Fruit fly (Drosophila melanogaster) whole organism, prepupa: ENCODE results near the gene Prosbeta2R2.
A peak's percentile ranks its signal among the peaks of the same experiment; 100 is the strongest.

Experiments
- CG10631 ChIP-seq: fragments of 200-800 bp; sonication (Bioruptor generic); optimal IDR thresholded peaks from 2 replicates; lab custom pipeline; 2016; ENCODE audit warnings: missing biosample characterization, missing genetic modification characterization
- CG10669 ChIP-seq: fragments of 200-800 bp; sonication (Bioruptor generic); optimal IDR thresholded peaks from 3 replicates; lab custom pipeline; 2018; ENCODE audit warnings: missing biosample characterization, mild to moderate bottlenecking, missing genetic modification characterization, moderate library complexity
- CG11294 ChIP-seq: fragments of 200-800 bp; sonication (Bioruptor generic); IDR thresholded peaks from 2 replicates; pipeline ENCODE4 v1.3.6; 2022; ENCODE audit warnings: missing biosample characterization, missing genetic modification characterization
- CG11902 ChIP-seq: fragments of 200-800 bp; sonication (Bioruptor generic); optimal IDR thresholded peaks from 3 replicates; lab custom pipeline; 2016; ENCODE audit warnings: missing biosample characterization, missing genetic modification characterization
- CG15336 ChIP-seq: fragments of 200-800 bp; sonication (Bioruptor generic); IDR thresholded peaks from 2 replicates; pipeline ENCODE4 v1.3.6; 2022; ENCODE audit warnings: missing biosample characterization, missing genetic modification characterization
- CG16779 ChIP-seq: fragments of 200-800 bp; sonication (Bioruptor generic); optimal IDR thresholded peaks from 3 replicates; lab custom pipeline; 2017; ENCODE audit warnings: missing biosample characterization, mild to moderate bottlenecking, missing genetic modification characterization
- CG3032 ChIP-seq: fragments of 200-800 bp; optimal IDR thresholded peaks from 2 replicates; lab custom pipeline; 2019; ENCODE audit warnings: missing biosample characterization, mild to moderate bottlenecking, missing genetic modification characterization, moderate library complexity
- CG31627 ChIP-seq: fragments of 200-800 bp; sonication (Bioruptor generic); optimal IDR thresholded peaks from 3 replicates; lab custom pipeline; 2016; ENCODE audit warnings: missing biosample characterization, missing genetic modification characterization
- CG32006 ChIP-seq: fragments of 200-800 bp; sonication (Bioruptor generic); optimal IDR thresholded peaks from 3 replicates; lab custom pipeline; 2017; ENCODE audit warnings: missing biosample characterization, mild to moderate bottlenecking, missing genetic modification characterization
- CG34406 ChIP-seq: fragments of 200-800 bp; sonication (Bioruptor generic); optimal IDR thresholded peaks from 3 replicates; lab custom pipeline; 2016; ENCODE audit warnings: missing biosample characterization, missing genetic modification characterization
- CG3919 ChIP-seq: fragments of 200-800 bp; sonication (Bioruptor generic); optimal IDR thresholded peaks from 3 replicates; lab custom pipeline; 2016; ENCODE audit warnings: missing biosample characterization, missing genetic modification characterization
- CG4318 ChIP-seq: fragments of 200-800 bp; sonication (Bioruptor generic); optimal IDR thresholded peaks from 3 replicates; lab custom pipeline; 2017; ENCODE audit warnings: missing biosample characterization, mild to moderate bottlenecking, missing genetic modification characterization
- CG6163 ChIP-seq: fragments of 200-800 bp; sonication (Bioruptor generic); IDR thresholded peaks from 3 replicates; pipeline ENCODE4 v1.3.6; 2022; ENCODE audit warnings: missing biosample characterization, missing genetic modification characterization
- CG6276 ChIP-seq: fragments of 200-800 bp; sonication (Bioruptor generic); optimal IDR thresholded peaks from 2 replicates; lab custom pipeline; 2017; ENCODE audit warnings: missing biosample characterization, mild to moderate bottlenecking, missing genetic modification characterization
- CG6792 ChIP-seq: fragments of 200-800 bp; sonication (Bioruptor generic); optimal IDR thresholded peaks from 3 replicates; lab custom pipeline; 2016; ENCODE audit warnings: missing biosample characterization, missing genetic modification characterization
- CG6854 ChIP-seq: fragments of 200-800 bp; sonication (Bioruptor generic); optimal IDR thresholded peaks from 2 replicates; lab custom pipeline; 2017; ENCODE audit warnings: missing biosample characterization, mild to moderate bottlenecking, missing genetic modification characterization
- CG7368 ChIP-seq: fragments of 200-800 bp; sonication (Bioruptor generic); optimal IDR thresholded peaks from 3 replicates; lab custom pipeline; 2016; ENCODE audit warnings: missing biosample characterization, missing genetic modification characterization
- CG8119 ChIP-seq: fragments of 200-800 bp; sonication (Bioruptor generic); IDR thresholded peaks from 3 replicates; pipeline ENCODE4 v1.3.6; 2022; ENCODE audit warnings: missing biosample characterization, missing genetic modification characterization
- CG8319 ChIP-seq: fragments of 200-800 bp; sonication (Bioruptor generic); optimal IDR thresholded peaks from 3 replicates; lab custom pipeline; 2016; ENCODE audit warnings: missing biosample characterization, missing genetic modification characterization
- CG8632 ChIP-seq: fragments of 200-800 bp; sonication (Bioruptor generic); optimal IDR thresholded peaks from 3 replicates; lab custom pipeline; 2016; ENCODE audit warnings: missing biosample characterization, missing genetic modification characterization
- CG9139 ChIP-seq: fragments of 200-800 bp; sonication (Bioruptor generic); optimal IDR thresholded peaks from 3 replicates; lab custom pipeline; 2017; ENCODE audit warnings: missing biosample characterization, mild to moderate bottlenecking, missing genetic modification characterization
- Eip93F ChIP-seq: fragments of 200-800 bp; sonication (Bioruptor generic); optimal IDR thresholded peaks from 2 replicates; lab custom pipeline; 2016; ENCODE audit warnings: missing biosample characterization, mild to moderate bottlenecking, missing genetic modification characterization
- Ets96B ChIP-seq: fragments of 200-800 bp; optimal IDR thresholded peaks from 2 replicates; lab custom pipeline; 2019; ENCODE audit warnings: missing biosample characterization, mild to moderate bottlenecking, missing genetic modification characterization, moderate library complexity
- Gug ChIP-seq: fragments of 200-800 bp; sonication (Bioruptor generic); IDR thresholded peaks from 2 replicates; pipeline ENCODE4 v1.3.6; 2022; ENCODE audit warnings: missing biosample characterization, missing genetic modification characterization
- Lpt ChIP-seq: fragments of 200-800 bp; sonication (Bioruptor generic); optimal IDR thresholded peaks from 3 replicates; lab custom pipeline; 2016; ENCODE audit warnings: missing biosample characterization, missing genetic modification characterization
- Met ChIP-seq: fragments of 200-800 bp; sonication (Bioruptor generic); optimal IDR thresholded peaks from 3 replicates; lab custom pipeline; 2016; ENCODE audit warnings: missing biosample characterization, missing genetic modification characterization
- OdsH ChIP-seq: fragments of 200-800 bp; sonication (Bioruptor generic); optimal IDR thresholded peaks from 3 replicates; lab custom pipeline; 2016; ENCODE audit warnings: missing biosample characterization, missing genetic modification characterization
- Smox ChIP-seq: fragments of 200-800 bp; sonication (Bioruptor generic); optimal IDR thresholded peaks from 3 replicates; lab custom pipeline; 2016; ENCODE audit warnings: missing biosample characterization, missing genetic modification characterization
- Sox14 ChIP-seq: fragments of 200-800 bp; sonication (Bioruptor generic); optimal IDR thresholded peaks from 3 replicates; lab custom pipeline; 2016; ENCODE audit warnings: missing biosample characterization, missing genetic modification characterization
- achi ChIP-seq: fragments of 200-800 bp; sonication (Bioruptor generic); optimal IDR thresholded peaks from 3 replicates; lab custom pipeline; 2016; ENCODE audit warnings: missing biosample characterization, missing genetic modification characterization
- cyc ChIP-seq: fragments of 200-800 bp; sonication (Bioruptor generic); optimal IDR thresholded peaks from 3 replicates; lab custom pipeline; 2016; ENCODE audit warnings: missing biosample characterization, missing genetic modification characterization
- dac ChIP-seq: fragments of 200-800 bp; sonication (Bioruptor generic); optimal IDR thresholded peaks from 2 replicates; lab custom pipeline; 2017; ENCODE audit warnings: missing biosample characterization, mild to moderate bottlenecking, missing genetic modification characterization
- eg ChIP-seq: fragments of 200-800 bp; sonication (Bioruptor generic); IDR thresholded peaks from 3 replicates; pipeline ENCODE4 v1.3.6; 2022; ENCODE audit warnings: missing biosample characterization, missing genetic modification characterization
- esn ChIP-seq: fragments of 200-800 bp; sonication (Bioruptor generic); optimal IDR thresholded peaks from 2 replicates; lab custom pipeline; 2016; ENCODE audit warnings: missing biosample characterization, mild to moderate bottlenecking, missing genetic modification characterization, moderate library complexity
- fd59A ChIP-seq: fragments of 200-800 bp; sonication (Bioruptor generic); optimal IDR thresholded peaks from 2 replicates; lab custom pipeline; 2017; ENCODE audit warnings: missing biosample characterization, mild to moderate bottlenecking, missing genetic modification characterization, missing genetic modification reagents
- fd85E ChIP-seq: fragments of 200-800 bp; sonication (Bioruptor generic); optimal IDR thresholded peaks from 3 replicates; lab custom pipeline; 2016; ENCODE audit warnings: missing biosample characterization, missing genetic modification characterization
- fkh ChIP-seq: fragments of 200-800 bp; sonication (Bioruptor generic); optimal IDR thresholded peaks from 3 replicates; lab custom pipeline; 2017; ENCODE audit warnings: missing biosample characterization, mild to moderate bottlenecking, missing genetic modification characterization, moderate library complexity
- lz ChIP-seq: fragments of 200-800 bp; sonication (Bioruptor generic); optimal IDR thresholded peaks from 3 replicates; lab custom pipeline; 2016; ENCODE audit warnings: missing biosample characterization, missing genetic modification characterization
- net ChIP-seq: fragments of 200-800 bp; sonication (Bioruptor generic); optimal IDR thresholded peaks from 3 replicates; lab custom pipeline; 2016; ENCODE audit warnings: missing biosample characterization, missing genetic modification characterization
- pdm3 ChIP-seq: fragments of 200-800 bp; sonication (Bioruptor generic); optimal IDR thresholded peaks from 3 replicates; lab custom pipeline; 2016; ENCODE audit warnings: missing biosample characterization, missing genetic modification characterization
- ss ChIP-seq, 2 experiments: fragments of 200-800 bp; sonication (Bioruptor generic); optimal IDR thresholded peaks; 2 replicates in 1 of 2; 3 replicates in 1 of 2; lab custom pipeline; 2017 to 2018; ENCODE audit warnings: mild to moderate bottlenecking in 2 of 2, missing biosample characterization in 2 of 2, missing genetic modification characterization in 2 of 2, moderate library complexity in 1 of 2
- topi ChIP-seq: fragments of 200-800 bp; sonication (Bioruptor generic); optimal IDR thresholded peaks from 3 replicates; lab custom pipeline; 2016; ENCODE audit warnings: missing biosample characterization, missing genetic modification characterization
- vri ChIP-seq: fragments of 200-800 bp; sonication (Bioruptor generic); optimal IDR thresholded peaks from 3 replicates; lab custom pipeline; 2016; ENCODE audit warnings: missing biosample characterization, mild to moderate bottlenecking, missing genetic modification characterization

Prosbeta2R2 gene

dm6 chr3R:5205319-5206033 lies 13.9 kb downstream of the Prosbeta2R2 start:
- TF ChIP-seq pdm3: no peak
- TF ChIP-seq lz (GFP tag; lab: Kevin White, UChicago): no peak
- TF ChIP-seq CG3032 (tag; lab: Kevin White, UChicago): no peak
- TF ChIP-seq CG6163 (GFP tag; lab: Robert Waterston, UW): peak; percentile 50; the same call in 1 of the 3 replicates
- peak; percentile 11 for TF ChIP-seq net (GFP tag; lab: Kevin White, UChicago)
- peak; percentile 57; the same call in 2 of the 3 replicates for TF ChIP-seq eg
- TF ChIP-seq achi (GFP tag; lab: Kevin White, UChicago): no peak
- no peak for TF ChIP-seq topi (GFP tag; lab: Kevin White, UChicago)
- no peak for TF ChIP-seq cyc
- TF ChIP-seq Lpt: peak; percentile 37
- TF ChIP-seq CG6276 (GFP tag; lab: Kevin White, UChicago): peak; percentile 34
- no peak for TF ChIP-seq Ets96B
- TF ChIP-seq CG7368 (GFP tag; lab: Kevin White, UChicago): no peak
- TF ChIP-seq CG15336: peak; percentile 24; the same call in 1 of the 2 replicates
- no peak for TF ChIP-seq fd85E (GFP tag; lab: Kevin White, UChicago)
- TF ChIP-seq CG8119: no peak
- no peak for TF ChIP-seq CG34406
- no peak for TF ChIP-seq esn (GFP tag; lab: Kevin White, UChicago)
- TF ChIP-seq Eip93F (GFP tag; lab: Kevin White, UChicago): no peak
- TF ChIP-seq Sox14 (GFP tag; lab: Kevin White, UChicago): no peak
- TF ChIP-seq Smox (GFP tag; lab: Kevin White, UChicago): no peak
- no peak for TF ChIP-seq CG9139
- TF ChIP-seq CG8319 (GFP tag; lab: Kevin White, UChicago): no peak
- TF ChIP-seq, all 60 proteins: peak for 6

dm6 chr3R:5203796-5204195 lies 15.5 kb downstream of the Prosbeta2R2 start:
- TF ChIP-seq Ets96B (no peak), CG8632 (GFP tag; lab: Kevin White, UChicago) (no peak), fkh (GFP tag; lab: Kevin White, UChicago) (peak; percentile 33), CG16779 (tag; lab: Kevin White, UChicago) (no peak), vri (no peak)
- TF ChIP-seq, all 60 proteins: peak for 1

- no peak for TF ChIP-seq CG16779 (tag; lab: Kevin White, UChicago)
- no peak for TF ChIP-seq CG7368 (GFP tag; lab: Kevin White, UChicago)
- no peak for TF ChIP-seq CG8632 (GFP tag; lab: Kevin White, UChicago)
- no peak for TF ChIP-seq Ets96B
- no peak for TF ChIP-seq CG31627 (GFP tag; lab: Kevin White, UChicago)
- no peak for TF ChIP-seq CG6854
- TF ChIP-seq CG11902 (GFP tag; lab: Kevin White, UChicago): no peak
- TF ChIP-seq CG6276 (GFP tag; lab: Kevin White, UChicago): no peak
- TF ChIP-seq fd59A (GFP tag; lab: Kevin White, UChicago): no peak
- no peak for TF ChIP-seq topi (GFP tag; lab: Kevin White, UChicago)
- TF ChIP-seq dac (GFP tag; lab: Kevin White, UChicago): no peak
- no peak for TF ChIP-seq cyc
- TF ChIP-seq CG34406: no peak
- no peak for TF ChIP-seq Gug
- no peak for TF ChIP-seq fkh (GFP tag; lab: Kevin White, UChicago)
- TF ChIP-seq Lpt: no peak
- TF ChIP-seq CG10669 (GFP tag; lab: Kevin White, UChicago): no peak
- no peak for TF ChIP-seq net (GFP tag; lab: Kevin White, UChicago)
Measured at dm6 chr3R:5199581-5199980, 19.7 kb downstream of the Prosbeta2R2 start.

dm6 chr3R:5198302-5198701 lies 21.0 kb downstream of the Prosbeta2R2 start:
- TF ChIP-seq CG3919 (GFP tag; lab: Kevin White, UChicago) (peak; percentile 39), CG10631 (GFP tag; lab: Kevin White, UChicago) (peak; percentile 38), topi (GFP tag; lab: Kevin White, UChicago) (peak; percentile 5), Met (peak; percentile 30), cyc (peak; percentile 39), CG11294 (GFP tag; lab: Robert Waterston, UW) (peak; percentile 50; the same call in 1 of the 2 replicates), esn (GFP tag; lab: Kevin White, UChicago) (peak; percentile 54), CG32006 (GFP tag; lab: Kevin White, UChicago) (peak; percentile 63), OdsH (GFP tag; lab: Kevin White, UChicago) (peak; percentile 45), ss (GFP tag; optimal IDR thresholded peaks at IDR 0.05; lab: Kevin White, UChicago) (peak in 1 of 2 experiments; percentile 5), CG16779 (tag; lab: Kevin White, UChicago) (no peak), fkh (GFP tag; lab: Kevin White, UChicago) (no peak), CG11902 (GFP tag; lab: Kevin White, UChicago) (peak; percentile 5), CG3032 (tag; lab: Kevin White, UChicago) (no peak), CG6792 (GFP tag; lab: Kevin White, UChicago) (peak; percentile 32), Smox (GFP tag; lab: Kevin White, UChicago) (no peak), CG4318 (peak; percentile 25), pdm3 (peak; percentile 37), CG8319 (GFP tag; lab: Kevin White, UChicago) (no peak), Sox14 (GFP tag; lab: Kevin White, UChicago) (no peak), dac (GFP tag; lab: Kevin White, UChicago) (peak; percentile 34), fd85E (GFP tag; lab: Kevin White, UChicago) (no peak), Lpt (no peak)
